Worm (Caenorhabditis elegans): ENCODE measurements around the gene F58B4.3.

F58B4.3 gene

ce11 chrV:10909071-10909470 lies 20.5 kb upstream of the F58B4.3 start, which contains the start of gene zzz-1:
Gene zzz-1 (minus strand): TSS chrV:10909171.
- TF ChIP-seq F33H1.4 (GFP tag; IDR thresholded peaks at IDR 0.05) (no peak), F57A8.1 (GFP tag; optimal IDR thresholded peaks at IDR 0.05) (no peak), Y95B8A.8 (GFP tag; IDR thresholded peaks at IDR 0.05) (no peak), athp-1 (tag; optimal IDR thresholded peaks at IDR 0.05) (no peak), snpc-4 (GFP tag; optimal IDR thresholded peaks at IDR 0.05) (no peak), snpc-4 (tag; optimal IDR thresholded peaks at IDR 0.05) (no peak), rcor-1 (GFP tag; IDR thresholded peaks at IDR 0.05) (no peak), Y53F4B.3 (GFP tag; IDR thresholded peaks at IDR 0.05) (no peak), tbp1 (GFP tag; optimal IDR thresholded peaks at IDR 0.05) (no peak), nhr-90 (tag; optimal IDR thresholded peaks at IDR 0.05) (no peak), cebp-2 (GFP tag; IDR thresholded peaks at IDR 0.05) (no peak), egl-18 (GFP tag; IDR thresholded peaks at IDR 0.05) (no peak), rpc-1 (optimal IDR thresholded peaks at IDR 0.05) (no peak), rpc-1 (tag; optimal IDR thresholded peaks at IDR 0.05) (no peak)

- TF ChIP-seq sea-2 (GFP tag; IDR thresholded peaks at IDR 0.05) (no peak), ztf-26 (tag; optimal IDR thresholded peaks at IDR 0.05) (no peak), snpc-1.1 (tag; optimal IDR thresholded peaks at IDR 0.05; ENCODE audit: insufficient read depth) (no peak), cebp-1 (GFP tag; IDR thresholded peaks at IDR 0.05) (no peak), cebp-1 (tag; optimal IDR thresholded peaks at IDR 0.05) (no peak), hsf-1 (GFP tag; IDR thresholded peaks at IDR 0.05) (no peak), nhr-179 (tag; optimal IDR thresholded peaks at IDR 0.05) (no peak), C06A6.2 (GFP tag; conservative IDR thresholded peaks at IDR 0.05) (no peak), nfya-1 (tag; optimal IDR thresholded peaks at IDR 0.05; ENCODE audit: borderline replicate concordance, insufficient read depth) (no peak), fkh-3 (tag; optimal IDR thresholded peaks at IDR 0.05) (no peak), T26A5.8 (tag; optimal IDR thresholded peaks at IDR 0.05) (no peak), hlh-12 (tag; optimal IDR thresholded peaks at IDR 0.05) (no peak), dox-1 (GFP tag; IDR thresholded peaks at IDR 0.05) (no peak), attf-3 (GFP tag; conservative IDR thresholded peaks at IDR 0.05) (no peak), athp-1 (tag; optimal IDR thresholded peaks at IDR 0.05) (no peak), lsl-1 (GFP tag; optimal IDR thresholded peaks at IDR 0.05) (no peak), B0336.3 (GFP tag; IDR thresholded peaks at IDR 0.05) (no peak), mes-4 (tag; optimal IDR thresholded peaks at IDR 0.05) (no peak)
Measured at ce11 chrV:10909959-10910358, 19.7 kb upstream of the F58B4.3 start.

- TF ChIP-seq egl-44 (GFP tag; IDR thresholded peaks at IDR 0.05): no peak
Measured at ce11 chrV:10915922-10916321, 13.7 kb upstream of the F58B4.3 start.

ce11 chrV:10918373-10918772 lies 11.2 kb upstream of the F58B4.3 start, which contains the start of gene F58B4.2:
Gene F58B4.2 (minus strand): TSS chrV:10918473.
- TF ChIP-seq athp-1 (tag; optimal IDR thresholded peaks at IDR 0.05) (no peak), aptf-2 (GFP tag; conservative IDR thresholded peaks at IDR 0.05) (no peak), F33H1.4 (GFP tag; IDR thresholded peaks at IDR 0.05) (no peak), nhr-179 (tag; optimal IDR thresholded peaks at IDR 0.05) (no peak), tbx-9 (tag; optimal IDR thresholded peaks at IDR 0.05; ENCODE audit: borderline replicate concordance) (no peak), ama-1 (optimal IDR thresholded peaks at IDR 0.05) (no peak), ama-1 (GFP tag; optimal IDR thresholded peaks at IDR 0.05) (no peak), him-1 (tag; optimal IDR thresholded peaks at IDR 0.05) (no peak), Y53G8AR.9 (GFP tag; conservative IDR thresholded peaks at IDR 0.05) (no peak), nfya-1 (tag; optimal IDR thresholded peaks at IDR 0.05; ENCODE audit: borderline replicate concordance, insufficient read depth) (no peak)

All from whole organism, young adult.